Fruit fly (Drosophila melanogaster): ENCODE measurements around the gene Ugt36A1.

Ugt36A1 gene

dm6 chr2L:3648173-3648972 is 29.5 kb downstream of the Ugt36A1 start (continued):
- TF ChIP-seq ewg (GFP tag; optimal IDR thresholded peaks at IDR 0.05) (no peak), chn (GFP tag; optimal IDR thresholded peaks at IDR 0.05) (no peak), gce (GFP tag; IDR thresholded peaks at IDR 0.05) (no peak), CG9437 (GFP tag; optimal IDR thresholded peaks at IDR 0.05) (no peak), ap (GFP tag; IDR thresholded peaks at IDR 0.05) (no peak), CG7357 (GFP tag; IDR thresholded peaks at IDR 0.05) (no peak), CG2712 (tag; optimal IDR thresholded peaks at IDR 0.05) (no peak), HLHmδ (GFP tag; optimal IDR thresholded peaks at IDR 0.05) (no peak), CG14050 (GFP tag; IDR thresholded peaks at IDR 0.05) (no peak), CG7839 (tag; optimal IDR thresholded peaks at IDR 0.05) (no peak), Dp (GFP tag; optimal IDR thresholded peaks at IDR 0.05) (peak; percentile 31), NC2β (GFP tag; optimal IDR thresholded peaks at IDR 0.05) (no peak), CG10147 (GFP tag; optimal IDR thresholded peaks at IDR 0.05) (no peak), CG14860 (GFP tag; IDR thresholded peaks at IDR 0.05; ENCODE audit: partially characterized antibody) (no peak), tll (GFP tag; optimal IDR thresholded peaks at IDR 0.05) (no peak), CG4707 (GFP tag; optimal IDR thresholded peaks at IDR 0.05) (no peak), grau (tag; optimal IDR thresholded peaks at IDR 0.05) (peak; percentile 18), salm (tag; optimal IDR thresholded peaks at IDR 0.05) (no peak), CG31224 (GFP tag; IDR thresholded peaks at IDR 0.05) (no peak), CG7745 (tag; optimal IDR thresholded peaks at IDR 0.05) (peak; percentile 78), zen (tag; optimal IDR thresholded peaks at IDR 0.05) (no peak), CG2199 (GFP tag; IDR thresholded peaks at IDR 0.05) (no peak), Mad (GFP tag; optimal IDR thresholded peaks at IDR 0.05) (no peak), ranshi (GFP tag; IDR thresholded peaks at IDR 0.05) (no peak), gcm (GFP tag; optimal IDR thresholded peaks at IDR 0.05) (peak; percentile 11), CG15514 (GFP tag; optimal IDR thresholded peaks at IDR 0.05) (no peak), CG33213 (GFP tag; optimal IDR thresholded peaks at IDR 0.05) (no peak), tgo (GFP tag; IDR thresholded peaks at IDR 0.05) (no peak), kay (GFP tag; optimal IDR thresholded peaks at IDR 0.05) (no peak), CG6689 (GFP tag; IDR thresholded peaks at IDR 0.05) (no peak), dpn (GFP tag; optimal IDR thresholded peaks at IDR 0.05) (no peak), D (optimal IDR thresholded peaks at IDR 0.05) (no peak), D (GFP tag; optimal IDR thresholded peaks at IDR 0.05) (no peak), CG3163 (GFP tag; optimal IDR thresholded peaks at IDR 0.05) (peak; percentile 89), CG17385 (GFP tag; optimal IDR thresholded peaks at IDR 0.05) (peak; percentile 21), Poxn (GFP tag; IDR thresholded peaks at IDR 0.05) (no peak), yki (optimal IDR thresholded peaks at IDR 0.05) (no peak), stc (GFP tag; IDR thresholded peaks at IDR 0.05) (no peak), Atf-2 (GFP tag; optimal IDR thresholded peaks at IDR 0.05) (no peak), tup (GFP tag; optimal IDR thresholded peaks at IDR 0.05) (no peak), CG6791 (GFP tag; IDR thresholded peaks at IDR 0.05; ENCODE audit: partially characterized antibody) (no peak), CG18476 (GFP tag; optimal IDR thresholded peaks at IDR 0.05) (no peak), ato (GFP tag; IDR thresholded peaks at IDR 0.05; ENCODE audit: partially characterized antibody) (no peak), cwo (GFP tag; optimal IDR thresholded peaks at IDR 0.05) (no peak), aop (GFP tag; IDR thresholded peaks at IDR 0.05) (no peak), Hr51 (GFP tag; optimal IDR thresholded peaks at IDR 0.05) (no peak), bsh (GFP tag; optimal IDR thresholded peaks at IDR 0.05) (no peak), CG10274 (GFP tag; optimal IDR thresholded peaks at IDR 0.05) (no peak), slou (GFP tag; optimal IDR thresholded peaks at IDR 0.05) (no peak), Ets97D (GFP tag; optimal IDR thresholded peaks at IDR 0.05) (no peak)
